Fruit fly (Drosophila melanogaster): ENCODE data around the gene hth.
A peak's percentile ranks its signal among the peaks of the same experiment; 100 is the strongest.

The hth gene

dm6 chr3R:10678935-10679565, 39.7 kb upstream of the hth start (continued):
- TF ChIP-seq Antp (GFP tag; optimal IDR thresholded peaks at IDR 0.05): no peak
- no peak for TF ChIP-seq jigr1 (GFP tag; IDR thresholded peaks at IDR 0.05)
- TF ChIP-seq CG12299 (tag; optimal IDR thresholded peaks at IDR 0.05): no peak
- no peak for TF ChIP-seq CG8359 (GFP tag; optimal IDR thresholded peaks at IDR 0.05; ENCODE audit: borderline replicate concordance)
- 0 out of 2 replicates have a peak, but pooled peaks have one; percentile 10 for TF ChIP-seq lmd (GFP tag; IDR thresholded peaks at IDR 0.05)
- no peak for TF ChIP-seq Gug (GFP tag; IDR thresholded peaks at IDR 0.05)
- TF ChIP-seq Meics (GFP tag; optimal IDR thresholded peaks at IDR 0.05): peak; percentile 9
- TF ChIP-seq nmo (GFP tag; optimal IDR thresholded peaks at IDR 0.05): no peak
- peak in 1 of 2 experiments; percentile 51 for TF ChIP-seq eve (GFP tag; optimal IDR thresholded peaks at IDR 0.05)
- peak; percentile 37 for TF ChIP-seq unpg (GFP tag; optimal IDR thresholded peaks at IDR 0.05)
- TF ChIP-seq nerfin-1 (tag; optimal IDR thresholded peaks at IDR 0.05): no peak
- TF ChIP-seq Myb (GFP tag; optimal IDR thresholded peaks at IDR 0.05): no peak
- no peak for TF ChIP-seq sqz (GFP tag; optimal IDR thresholded peaks at IDR 0.05)
- no peak for TF ChIP-seq pnt (GFP tag; optimal IDR thresholded peaks at IDR 0.05)
- no peak for TF ChIP-seq CG12071 (GFP tag; optimal IDR thresholded peaks at IDR 0.05)
- no peak for TF ChIP-seq ac (GFP tag; optimal IDR thresholded peaks at IDR 0.05)
- no peak for TF ChIP-seq CG7745 (tag; optimal IDR thresholded peaks at IDR 0.05)
- TF ChIP-seq twi (tag; optimal IDR thresholded peaks at IDR 0.05): no peak
- TF ChIP-seq kay (GFP tag; optimal IDR thresholded peaks at IDR 0.05): no peak
- no peak for TF ChIP-seq Atf6 (GFP tag; IDR thresholded peaks at IDR 0.05)
- no peak for TF ChIP-seq pan (optimal IDR thresholded peaks at IDR 0.05)
- TF ChIP-seq pan (GFP tag; optimal IDR thresholded peaks at IDR 0.05 in 1 of 2, IDR thresholded peaks at IDR 0.05 in 1 of 2): no peak
- TF ChIP-seq Oli (tag; optimal IDR thresholded peaks at IDR 0.05): peak; percentile 22
- no peak for TF ChIP-seq en (GFP tag; optimal IDR thresholded peaks at IDR 0.05)
- no peak for TF ChIP-seq nom (GFP tag; optimal IDR thresholded peaks at IDR 0.05)
- TF ChIP-seq emc (GFP tag; optimal IDR thresholded peaks at IDR 0.05): no peak
- no peak for TF ChIP-seq Atf-2 (GFP tag; optimal IDR thresholded peaks at IDR 0.05)
- TF ChIP-seq CG9609 (GFP tag; optimal IDR thresholded peaks at IDR 0.05): no peak
- TF ChIP-seq CG16813 (GFP tag; IDR thresholded peaks at IDR 0.05; ENCODE audit: partially characterized antibody): no peak
- peak; percentile 12 for TF ChIP-seq CG30403 (GFP tag; optimal IDR thresholded peaks at IDR 0.05)
- no peak for TF ChIP-seq CG31224 (GFP tag; IDR thresholded peaks at IDR 0.05)
- no peak for TF ChIP-seq eyg (GFP tag; optimal IDR thresholded peaks at IDR 0.05)
- no peak for TF ChIP-seq run (tag; optimal IDR thresholded peaks at IDR 0.05)
- TF ChIP-seq lab (GFP tag; optimal IDR thresholded peaks at IDR 0.05): no peak
- TF ChIP-seq Awh (GFP tag; IDR thresholded peaks at IDR 0.05): no peak
- TF ChIP-seq BEAF-32 (GFP tag; optimal IDR thresholded peaks at IDR 0.05): no peak
- no peak for TF ChIP-seq sna (GFP tag; IDR thresholded peaks at IDR 0.05; ENCODE audit: partially characterized antibody)
- TF ChIP-seq CG10431 (GFP tag; optimal IDR thresholded peaks at IDR 0.05): no peak
- no peak for TF ChIP-seq CG16779 (GFP tag; IDR thresholded peaks at IDR 0.05)
- TF ChIP-seq H15 (GFP tag; IDR thresholded peaks at IDR 0.05): no peak
- no peak for TF ChIP-seq ssp (GFP tag; IDR thresholded peaks at IDR 0.05)
- no peak for TF ChIP-seq Dip2 (GFP tag; IDR thresholded peaks at IDR 0.05)
- TF ChIP-seq ranshi (GFP tag; IDR thresholded peaks at IDR 0.05): no peak
- TF ChIP-seq h (optimal IDR thresholded peaks at IDR 0.05): no peak
- TF ChIP-seq Dek (tag; optimal IDR thresholded peaks at IDR 0.05): no peak
- no peak for TF ChIP-seq so (GFP tag; IDR thresholded peaks at IDR 0.05)
- no peak for TF ChIP-seq CG6272 (GFP tag; IDR thresholded peaks at IDR 0.05)
- TF ChIP-seq CG10959 (GFP tag; IDR thresholded peaks at IDR 0.05): no peak
- no peak for TF ChIP-seq CG3726 (GFP tag; IDR thresholded peaks at IDR 0.05)
- no peak for TF ChIP-seq dimm (GFP tag; IDR thresholded peaks at IDR 0.05)
- no peak for TF ChIP-seq CG34224 (GFP tag; IDR thresholded peaks at IDR 0.05; ENCODE audit: partially characterized antibody)
- no peak for TF ChIP-seq sisA (GFP tag; IDR thresholded peaks at IDR 0.05)

All from whole organism, embryonic.